Worm (Caenorhabditis elegans): Measurements from ENCODE around the gene F56A11.5.

DNA sequence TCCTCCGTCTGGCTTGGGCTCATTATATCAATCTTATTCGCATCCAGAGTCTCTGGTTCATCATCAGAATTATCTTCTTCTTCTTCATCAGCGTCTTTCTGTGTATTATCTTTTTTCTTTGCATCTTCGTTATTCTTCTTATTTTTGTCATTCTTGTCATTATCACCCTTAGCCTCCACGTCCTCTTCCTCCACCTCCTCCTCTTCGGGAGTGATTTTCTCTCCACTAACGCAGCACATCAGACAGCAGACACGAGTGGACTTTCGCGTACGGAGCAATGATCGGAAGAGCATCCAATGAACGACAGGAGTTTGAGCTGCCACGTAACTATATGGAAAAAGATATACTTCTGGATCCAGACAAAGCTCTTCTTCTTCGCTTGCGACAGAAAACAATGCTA lies 13.4 kb upstream of the F56A11.5 start:
- TF ChIP-seq mep-1 (tag; optimal IDR thresholded peaks at IDR 0.05) (no peak), snpc-4 (tag; optimal IDR thresholded peaks at IDR 0.05) (no peak), lin-13 (tag; optimal IDR thresholded peaks at IDR 0.05) (no peak), ztf-11 (tag; optimal IDR thresholded peaks at IDR 0.05) (no peak), nhr-28 (tag; optimal IDR thresholded peaks at IDR 0.05) (no peak), unc-39 (tag; optimal IDR thresholded peaks at IDR 0.05) (no peak), lin-32 (GFP tag; optimal IDR thresholded peaks at IDR 0.05) (no peak), cnd-1 (tag; optimal IDR thresholded peaks at IDR 0.05) (no peak), elt-1 (tag; optimal IDR thresholded peaks at IDR 0.05; ENCODE audit: borderline replicate concordance, insufficient read depth) (no peak), pha-4 (tag; optimal IDR thresholded peaks at IDR 0.05) (no peak), lsy-2 (tag; optimal IDR thresholded peaks at IDR 0.05) (no peak), sptf-1 (tag; optimal IDR thresholded peaks at IDR 0.05) (no peak), nhr-12 (tag; optimal IDR thresholded peaks at IDR 0.05) (no peak)
